Worm (Caenorhabditis elegans) whole organism, L4 larva: ENCODE measurements around the gene F25B5.5.

Source experiments
- ZK546.5 ChIP-seq, 2 experiments: sonication (generic microtip); optimal IDR thresholded peaks; 2 replicates each; lab custom pipeline; 2017; ENCODE audit warnings: missing biosample characterization in 2 of 2, missing genetic modification characterization in 2 of 2
- lin-39 ChIP-seq: fragments of 150-350 bp; optimal IDR thresholded peaks from 2 replicates; lab custom pipeline; 2014; ENCODE audit warnings: missing biosample characterization, missing genetic modification reagents, missing genetic modification characterization
- nhr-76 ChIP-seq: fragments of 150-350 bp; optimal IDR thresholded peaks from 2 replicates; lab custom pipeline; 2014; ENCODE audit warnings: missing biosample characterization, missing genetic modification characterization
- unc-39 ChIP-seq: sonication (generic microtip); optimal IDR thresholded peaks from 2 replicates; lab custom pipeline; 2017; ENCODE audit warnings: missing biosample characterization, missing genetic modification characterization

ce11 chrIII:5915926-5916325 is 30.0 kb downstream of the F25B5.5 start:
- no peak for TF ChIP-seq nhr-76 (tag; lab: Kevin White, UChicago)
- TF ChIP-seq lin-39 (tag; lab: Kevin White, UChicago), result no peak
- no peak for TF ChIP-seq unc-39
- no peak for TF ChIP-seq ZK546.5 (tag; optimal IDR thresholded peaks at IDR 0.05; lab: Kevin White, UChicago)
